Worm (Caenorhabditis elegans): Measurements from ENCODE around the gene sap-140.

Gene sap-140

DNA sequence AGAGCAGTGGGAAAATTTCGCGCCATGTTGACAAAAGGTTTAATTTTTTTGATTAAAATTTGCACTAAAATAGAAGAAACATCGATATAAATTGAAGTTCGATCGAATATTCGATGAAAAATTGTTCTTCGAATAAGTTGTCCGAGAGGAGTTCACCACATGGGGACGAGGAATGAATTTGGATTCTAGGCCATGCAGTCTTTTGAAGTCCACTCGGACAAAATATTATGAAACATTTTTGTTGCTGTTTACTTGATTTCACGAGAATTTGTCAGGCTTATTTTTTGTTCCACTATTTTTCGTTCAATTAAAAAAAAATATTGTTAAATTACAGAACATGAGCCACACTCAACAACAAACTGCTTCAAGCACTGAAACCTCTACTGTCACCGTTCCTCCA lies 21.1 kb downstream of the sap-140 start, which contains the start of the genes cux-7 and C07H6.2 (continued):
- TF ChIP-seq spr-3 (GFP tag; optimal IDR thresholded peaks at IDR 0.05) (peak; percentile 47), fos-1 (tag; optimal IDR thresholded peaks at IDR 0.05) (no peak), ZK546.5 (tag; optimal IDR thresholded peaks at IDR 0.05) (peak in 1 of 2 experiments; percentile 24), unc-39 (tag; optimal IDR thresholded peaks at IDR 0.05) (no peak), unc-130 (GFP tag; optimal IDR thresholded peaks at IDR 0.05) (peak; percentile 98), ctbp-1 (GFP tag; IDR thresholded peaks at IDR 0.05) (peak; percentile 56; the same call in 1 of the 2 replicates), hlh-11 (tag; optimal IDR thresholded peaks at IDR 0.05) (peak; percentile 82), egl-43 (GFP tag; IDR thresholded peaks at IDR 0.05) (no peak), sdz-12 (GFP tag; optimal IDR thresholded peaks at IDR 0.05) (peak; percentile 98), ceh-20 (GFP tag; IDR thresholded peaks at IDR 0.05) (peak; percentile 82), lin-39 (tag; optimal IDR thresholded peaks at IDR 0.05) (no peak), nhr-42 (GFP tag; IDR thresholded peaks at IDR 0.05) (0 out of 2 replicates have a peak, but pooled peaks have one; percentile 44), F26F4.8 (GFP tag; conservative IDR thresholded peaks at IDR 0.05) (no peak), ceh-32 (tag; optimal IDR thresholded peaks at IDR 0.05; ENCODE audit: poor library complexity) (peak; percentile 66), Y105C5A.15 (GFP tag; IDR thresholded peaks at IDR 0.05) (no peak), zip-2 (tag; optimal IDR thresholded peaks at IDR 0.05) (no peak), lin-13 (GFP tag; optimal IDR thresholded peaks at IDR 0.05) (peak; percentile 85), jun-1 (tag; optimal IDR thresholded peaks at IDR 0.05) (no peak), lin-1 (GFP tag; IDR thresholded peaks at IDR 0.05) (0 out of 2 replicates have a peak, but pooled peaks have one; percentile 40), daf-12 (tag; optimal IDR thresholded peaks at IDR 0.05) (no peak), mes-2 (tag; optimal IDR thresholded peaks at IDR 0.05; ENCODE audit: poor library complexity, severe bottlenecking) (peak; percentile 100), Y48G9A.11 (GFP tag; IDR thresholded peaks at IDR 0.05) (peak; percentile 94), ceh-62 (tag; optimal IDR thresholded peaks at IDR 0.05) (no peak), tra-1 (GFP tag; IDR thresholded peaks at IDR 0.05) (peak; percentile 89; the same call in 1 of the 2 replicates), nhr-77 (tag; optimal IDR thresholded peaks at IDR 0.05) (peak; percentile 68), Y5F2A.4 (GFP tag; optimal IDR thresholded peaks at IDR 0.05) (no peak), dve-1 (tag; optimal IDR thresholded peaks at IDR 0.05; ENCODE audit: insufficient read depth) (peak; percentile 92), T20F7.1 (GFP tag; optimal IDR thresholded peaks at IDR 0.05) (peak; percentile 87), ceh-28 (tag; optimal IDR thresholded peaks at IDR 0.05) (no peak)

DNA sequence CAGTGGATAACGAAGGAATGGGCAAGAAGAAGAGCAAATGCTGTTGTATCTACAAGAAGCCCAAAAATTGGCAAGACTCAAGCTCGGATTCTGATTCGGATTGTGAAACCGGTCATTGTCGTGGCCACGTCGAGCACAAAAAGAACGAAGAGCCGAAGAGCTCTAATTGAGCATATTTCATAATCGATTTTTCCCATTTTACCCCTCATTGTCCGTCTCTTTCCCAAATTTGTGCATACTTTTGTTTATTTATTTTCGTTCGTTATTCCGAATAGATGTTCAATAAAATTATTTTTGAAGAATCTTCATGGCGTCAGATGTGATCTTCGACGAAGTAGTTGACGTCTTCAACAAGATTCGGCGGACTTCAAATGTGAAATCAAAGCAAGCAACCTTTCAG lies 21.6 kb downstream of the sap-140 start, which contains the start of gene lig-4:
TSS of gene lig-4 (plus strand) at position 301 of the 400 bp plus-strand sequence.
- TF ChIP-seq tag-97 (GFP tag; IDR thresholded peaks at IDR 0.05) = no peak

DNA sequence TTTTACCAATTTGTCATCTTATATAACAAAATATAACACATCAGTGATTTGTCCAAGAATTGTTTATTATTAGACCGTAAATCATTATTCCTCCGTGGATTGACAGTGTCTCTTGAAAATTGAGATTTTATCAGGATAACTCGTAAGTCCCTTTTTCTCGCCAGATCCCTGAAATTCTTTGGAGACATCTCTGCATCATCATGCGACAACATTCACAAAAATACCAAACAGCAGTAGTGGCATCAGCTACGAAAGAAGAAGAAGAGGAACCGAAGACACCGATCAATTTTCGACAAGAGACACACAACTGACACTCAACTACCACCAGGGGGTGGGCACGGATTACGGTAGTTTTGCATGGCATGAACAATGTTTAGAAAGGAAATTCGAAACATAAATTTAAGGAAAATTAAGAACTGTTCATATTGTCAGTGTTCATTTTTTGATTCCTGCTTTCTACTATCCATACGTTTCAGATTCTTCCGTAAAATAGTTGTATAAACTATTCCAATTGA lies 25.3 kb downstream of the sap-140 start:
- TF ChIP-seq php-3 (GFP tag; IDR thresholded peaks at IDR 0.05) = no peak
- no peak for TF ChIP-seq lin-13 (GFP tag; optimal IDR thresholded peaks at IDR 0.05)
- TF ChIP-seq nhr-6 (tag; optimal IDR thresholded peaks at IDR 0.05) = no peak
- no peak for TF ChIP-seq snpc-1.2 (GFP tag; IDR thresholded peaks at IDR 0.05)
- no peak for TF ChIP-seq spr-3 (GFP tag; optimal IDR thresholded peaks at IDR 0.05)
- TF ChIP-seq unc-39 (tag; optimal IDR thresholded peaks at IDR 0.05) = no peak
- no peak for TF ChIP-seq egl-43 (GFP tag; IDR thresholded peaks at IDR 0.05)
- peak in 1 of 2 experiments; percentile 74 for TF ChIP-seq unc-62 (GFP tag; optimal IDR thresholded peaks at IDR 0.05 in 1 of 2)
- no peak for TF ChIP-seq unc-62 (tag; optimal IDR thresholded peaks at IDR 0.05)
- TF ChIP-seq pqm-1 (tag; optimal IDR thresholded peaks at IDR 0.05) = no peak
- TF ChIP-seq F44E2.7 (GFP tag; IDR thresholded peaks at IDR 0.05) = no peak
- TF ChIP-seq spr-1 (tag; optimal IDR thresholded peaks at IDR 0.05) = no peak
- peak; percentile 13 for TF ChIP-seq hlh-30 (tag; optimal IDR thresholded peaks at IDR 0.05; ENCODE audit: insufficient read depth)
- TF ChIP-seq lsy-2 (tag; optimal IDR thresholded peaks at IDR 0.05) = peak; percentile 40 to 76

All from whole organism, L4 larva.